Worm (Caenorhabditis elegans): ENCODE results near the gene clec-265.
A peak's percentile ranks its signal among the peaks of the same experiment; 100 is the strongest.

The clec-265 gene

ce11 chrX:2996976-2997399 lies 34.6 kb upstream of the clec-265 start (continued):
- peak; percentile 97 for TF ChIP-seq K12H6.12 (tag; optimal IDR thresholded peaks at IDR 0.05)
- peak; percentile 85 for TF ChIP-seq mcd-1 (GFP tag; IDR thresholded peaks at IDR 0.05)
- 0 out of 2 replicates have a peak, but pooled peaks have one; percentile 82 for TF ChIP-seq lag-1 (GFP tag; IDR thresholded peaks at IDR 0.05)
- peak; percentile 55 for TF ChIP-seq die-1 (tag; optimal IDR thresholded peaks at IDR 0.05)
- peak; percentile 97 for TF ChIP-seq ceh-27 (GFP tag; optimal IDR thresholded peaks at IDR 0.05)
- TF ChIP-seq egl-18 (GFP tag; IDR thresholded peaks at IDR 0.05) = peak; percentile 97
- TF ChIP-seq B0336.3 (GFP tag; IDR thresholded peaks at IDR 0.05) = peak; percentile 99
- peak; percentile 82; the same call in 1 of the 2 replicates for TF ChIP-seq C17E4.6 (GFP tag; IDR thresholded peaks at IDR 0.05)
- peak; percentile 39 for TF ChIP-seq hrde-1 (tag; optimal IDR thresholded peaks at IDR 0.05; ENCODE audit: borderline replicate concordance)
- TF ChIP-seq C06A6.2 (GFP tag; conservative IDR thresholded peaks at IDR 0.05) = peak; percentile 96

- no peak for TF ChIP-seq ceh-79 (tag; optimal IDR thresholded peaks at IDR 0.05)
- TF ChIP-seq snpc-3.4 (tag; optimal IDR thresholded peaks at IDR 0.05) = no peak
- no peak for TF ChIP-seq nhr-179 (tag; optimal IDR thresholded peaks at IDR 0.05)
- no peak for TF ChIP-seq C17E4.6 (GFP tag; IDR thresholded peaks at IDR 0.05)
- TF ChIP-seq ztf-3 (GFP tag; optimal IDR thresholded peaks at IDR 0.05) = no peak
- no peak for TF ChIP-seq B0261.1 (tag; optimal IDR thresholded peaks at IDR 0.05)
- no peak for TF ChIP-seq xnd-1 (tag; optimal IDR thresholded peaks at IDR 0.05)
- TF ChIP-seq sdz-38 (tag; optimal IDR thresholded peaks at IDR 0.05) = no peak
These were observed 31.9 kb upstream of the clec-265 start, which contains the start of gene Y41G9A.17 for ce11 chrX:2999652-3000051. TSS of gene Y41G9A.17 (minus strand) at chrX:2999752.

ce11 chrX:3003703-3004102 lies 27.9 kb upstream of the clec-265 start, which contains the start of gene Y41G9A.6:
TSS of gene Y41G9A.6 (minus strand) at chrX:3003803.
- TF ChIP-seq egl-18 (GFP tag; IDR thresholded peaks at IDR 0.05) = no peak

- no peak for TF ChIP-seq madf-8 (GFP tag; conservative IDR thresholded peaks at IDR 0.05)
- TF ChIP-seq mxl-1 (tag; optimal IDR thresholded peaks at IDR 0.05) = no peak
- TF ChIP-seq pha-4 (tag; optimal IDR thresholded peaks at IDR 0.05) = no peak
- no peak for TF ChIP-seq tlf-1 (GFP tag; optimal IDR thresholded peaks at IDR 0.05)
- no peak for TF ChIP-seq dpff-1 (tag; optimal IDR thresholded peaks at IDR 0.05)
- TF ChIP-seq unc-62 (GFP tag; optimal IDR thresholded peaks at IDR 0.05) = no peak
- no peak for TF ChIP-seq lin-26 (GFP tag; IDR thresholded peaks at IDR 0.05)
- TF ChIP-seq C06A6.2 (GFP tag; conservative IDR thresholded peaks at IDR 0.05) = no peak
- TF ChIP-seq F33H1.4 (GFP tag; IDR thresholded peaks at IDR 0.05) = no peak
- no peak for TF ChIP-seq aptf-3 (GFP tag; IDR thresholded peaks at IDR 0.05)
- TF ChIP-seq ztf-3 (GFP tag; optimal IDR thresholded peaks at IDR 0.05) = no peak
- TF ChIP-seq xnd-1 (tag; optimal IDR thresholded peaks at IDR 0.05) = no peak
- TF ChIP-seq Y53G8AR.9 (GFP tag; conservative IDR thresholded peaks at IDR 0.05) = no peak
- no peak for TF ChIP-seq ztf-6 (GFP tag; IDR thresholded peaks at IDR 0.05)
- no peak for TF ChIP-seq ceh-79 (tag; optimal IDR thresholded peaks at IDR 0.05)
These were observed 22.4 kb upstream of the clec-265 start, which contains the start of gene Y48D7A.1 for ce11 chrX:3009190-3009589. TSS of gene Y48D7A.1 (plus strand) at chrX:3009490.

- no peak for TF ChIP-seq rec-8 (tag; optimal IDR thresholded peaks at IDR 0.05)
- TF ChIP-seq chd-7 (tag; optimal IDR thresholded peaks at IDR 0.05) = no peak
- TF ChIP-seq ztf-26 (tag; optimal IDR thresholded peaks at IDR 0.05) = no peak
- no peak for TF ChIP-seq B0019.2 (GFP tag; conservative IDR thresholded peaks at IDR 0.05)
- TF ChIP-seq repo-1 (tag; optimal IDR thresholded peaks at IDR 0.05) = no peak
- no peak for TF ChIP-seq F52B5.7 (tag; optimal IDR thresholded peaks at IDR 0.05)
- no peak for TF ChIP-seq F33H1.4 (GFP tag; IDR thresholded peaks at IDR 0.05)
- no peak for TF ChIP-seq lin-35 (GFP tag; optimal IDR thresholded peaks at IDR 0.05)
- no peak for TF ChIP-seq sdz-38 (tag; optimal IDR thresholded peaks at IDR 0.05)
- no peak for TF ChIP-seq F57A8.1 (GFP tag; optimal IDR thresholded peaks at IDR 0.05)
These were observed 13.0 kb upstream of the clec-265 start, which contains the start of gene flp-18 for ce11 chrX:3018505-3018996. TSS of gene flp-18 (minus strand) at chrX:3018555.

Measured in whole organism, young adult.